Worm (Caenorhabditis elegans): ENCODE results near the gene dmsr-7.

The dmsr-7 gene

ce11 chrV:5405053-5405452 lies at the start of gene dmsr-7:
Gene dmsr-7, plus strand, starts transcription at chrV:5405353.
- TF ChIP-seq cog-1 (tag; optimal IDR thresholded peaks at IDR 0.05): no peak
- no peak for TF ChIP-seq ztf-29 (GFP tag; IDR thresholded peaks at IDR 0.05)

- TF ChIP-seq med-1 (GFP tag; optimal IDR thresholded peaks at IDR 0.05; ENCODE audit: insufficient read depth): no peak
- TF ChIP-seq T22C8.4 (GFP tag; IDR thresholded peaks at IDR 0.05): no peak
- TF ChIP-seq ztf-23 (GFP tag; IDR thresholded peaks at IDR 0.05): no peak
- TF ChIP-seq cog-1 (tag; optimal IDR thresholded peaks at IDR 0.05): no peak
- TF ChIP-seq flt-1 (GFP tag; IDR thresholded peaks at IDR 0.05): no peak
- no peak for TF ChIP-seq ztf-29 (GFP tag; IDR thresholded peaks at IDR 0.05)
- no peak for TF ChIP-seq tab-1 (GFP tag; IDR thresholded peaks at IDR 0.05)
- TF ChIP-seq klf-2 (GFP tag; conservative IDR thresholded peaks at IDR 0.05): no peak
- TF ChIP-seq ref-1 (GFP tag; conservative IDR thresholded peaks at IDR 0.05): no peak
These were observed 46.4 kb upstream of the dmsr-7 start, which contains the start of gene nhr-216 for ce11 chrV:5358772-5359171. Gene nhr-216, minus strand, starts transcription at chrV:5358872.

DNA sequence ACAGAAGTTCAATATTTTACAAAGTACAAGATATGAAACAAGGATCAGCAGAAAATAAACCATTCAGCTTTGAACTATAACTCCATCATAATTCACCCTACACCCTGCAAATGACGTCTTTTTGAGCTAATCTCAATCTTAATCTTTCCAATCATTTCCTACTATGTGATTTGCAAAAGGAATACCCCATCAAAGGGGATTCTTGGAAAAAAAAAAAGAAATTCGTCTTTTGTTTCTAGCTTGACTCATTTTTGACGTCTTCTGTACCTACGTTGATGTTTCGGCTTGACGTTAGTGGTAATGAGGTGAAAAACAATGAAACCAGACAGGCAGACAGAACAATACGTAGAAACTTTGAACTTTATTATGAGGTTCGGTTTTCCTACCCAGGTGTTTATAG lies 42.9 kb upstream of the dmsr-7 start:
- no peak for TF ChIP-seq ztf-29 (GFP tag; IDR thresholded peaks at IDR 0.05)
- TF ChIP-seq flt-1 (GFP tag; IDR thresholded peaks at IDR 0.05): no peak

ce11 chrV:5364863-5365262 lies 40.3 kb upstream of the dmsr-7 start, which contains the start of gene T09D3.8:
Gene T09D3.8, plus strand, starts transcription at chrV:5365163.
- TF ChIP-seq T22C8.4 (GFP tag; IDR thresholded peaks at IDR 0.05) (no peak), klf-2 (GFP tag; conservative IDR thresholded peaks at IDR 0.05) (no peak), ref-1 (GFP tag; conservative IDR thresholded peaks at IDR 0.05) (no peak), tab-1 (GFP tag; IDR thresholded peaks at IDR 0.05) (no peak), flt-1 (GFP tag; IDR thresholded peaks at IDR 0.05) (no peak), ztf-29 (GFP tag; IDR thresholded peaks at IDR 0.05) (no peak), med-1 (GFP tag; optimal IDR thresholded peaks at IDR 0.05; ENCODE audit: insufficient read depth) (no peak), cog-1 (tag; optimal IDR thresholded peaks at IDR 0.05) (no peak), ztf-23 (GFP tag; IDR thresholded peaks at IDR 0.05) (no peak)

ce11 chrV:5368792-5369191 lies 36.4 kb upstream of the dmsr-7 start, which contains the start of gene T09D3.9:
Gene T09D3.9, minus strand, starts transcription at chrV:5368892.
- TF ChIP-seq ztf-29 (GFP tag; IDR thresholded peaks at IDR 0.05) (no peak), klf-2 (GFP tag; conservative IDR thresholded peaks at IDR 0.05) (no peak), med-1 (GFP tag; optimal IDR thresholded peaks at IDR 0.05; ENCODE audit: insufficient read depth) (no peak), ref-1 (GFP tag; conservative IDR thresholded peaks at IDR 0.05) (no peak), T22C8.4 (GFP tag; IDR thresholded peaks at IDR 0.05) (no peak), tab-1 (GFP tag; IDR thresholded peaks at IDR 0.05) (no peak), flt-1 (GFP tag; IDR thresholded peaks at IDR 0.05) (no peak), cog-1 (tag; optimal IDR thresholded peaks at IDR 0.05) (no peak), ztf-23 (GFP tag; IDR thresholded peaks at IDR 0.05) (no peak)

DNA sequence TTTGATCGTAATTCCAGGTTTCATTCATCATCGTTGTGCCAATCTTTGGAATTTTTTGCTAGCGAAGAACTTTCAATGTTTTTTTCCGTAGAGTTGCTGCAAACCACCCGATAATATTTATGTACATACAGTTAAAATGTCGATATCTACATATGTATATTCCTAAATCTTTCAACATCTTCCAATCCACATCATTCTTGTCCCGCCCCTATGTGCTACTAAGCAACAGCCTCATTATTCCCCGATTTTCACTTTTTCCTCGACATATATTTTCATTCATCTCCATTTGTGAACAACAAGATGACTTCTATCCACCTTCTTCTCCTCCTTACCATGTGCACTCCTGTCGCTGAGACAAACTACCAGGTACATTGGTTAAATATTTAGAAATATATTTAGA lies 33.0 kb upstream of the dmsr-7 start, which contains the start of gene C35A11.3:
C35A11.3 (plus strand) TSS at position 301 of the 400 bp plus-strand sequence.
- TF ChIP-seq T22C8.4 (GFP tag; IDR thresholded peaks at IDR 0.05) (no peak), cog-1 (tag; optimal IDR thresholded peaks at IDR 0.05) (no peak), ztf-29 (GFP tag; IDR thresholded peaks at IDR 0.05) (no peak), klf-2 (GFP tag; conservative IDR thresholded peaks at IDR 0.05) (no peak), flt-1 (GFP tag; IDR thresholded peaks at IDR 0.05) (no peak), med-1 (GFP tag; optimal IDR thresholded peaks at IDR 0.05; ENCODE audit: insufficient read depth) (no peak), ztf-23 (GFP tag; IDR thresholded peaks at IDR 0.05) (no peak), ref-1 (GFP tag; conservative IDR thresholded peaks at IDR 0.05) (no peak), tab-1 (GFP tag; IDR thresholded peaks at IDR 0.05) (no peak)

DNA sequence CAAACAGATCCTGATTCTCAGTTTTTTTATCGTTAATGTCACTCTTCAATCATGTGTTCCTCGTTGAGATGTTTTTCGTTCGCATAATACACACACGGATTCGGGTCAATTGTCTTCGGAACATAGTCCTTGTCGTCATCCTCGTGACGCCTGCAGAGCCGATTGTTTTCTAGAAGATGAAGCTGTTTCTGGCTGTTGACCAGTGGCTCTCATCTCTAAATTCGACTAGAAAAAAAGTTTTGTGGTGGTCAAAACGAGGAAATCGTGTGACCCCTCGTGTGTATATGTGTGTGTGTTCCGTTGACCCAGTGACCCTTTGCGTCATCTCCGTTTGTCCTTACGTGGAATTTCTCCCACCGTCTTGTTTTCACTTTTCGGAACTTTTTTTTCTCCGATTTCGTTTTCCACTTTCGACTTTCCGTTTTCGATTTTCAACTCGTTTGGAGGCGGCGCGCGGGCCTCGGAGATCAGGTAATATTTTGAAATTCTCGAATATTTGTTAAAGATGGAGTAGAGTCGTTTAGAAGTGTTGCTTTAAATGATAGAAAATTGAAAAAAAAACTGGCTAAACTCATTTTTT lies 19.1 kb upstream of the dmsr-7 start, which contains the start of gene C35A11.2:
C35A11.2 (plus strand) TSS at position 386 of the 580 bp plus-strand sequence.
- no peak for TF ChIP-seq cog-1 (tag; optimal IDR thresholded peaks at IDR 0.05)
- no peak for TF ChIP-seq klf-2 (GFP tag; conservative IDR thresholded peaks at IDR 0.05)
- no peak for TF ChIP-seq tab-1 (GFP tag; IDR thresholded peaks at IDR 0.05)
- no peak for TF ChIP-seq flt-1 (GFP tag; IDR thresholded peaks at IDR 0.05)
- TF ChIP-seq med-1 (GFP tag; optimal IDR thresholded peaks at IDR 0.05; ENCODE audit: insufficient read depth): no peak
- TF ChIP-seq T22C8.4 (GFP tag; IDR thresholded peaks at IDR 0.05): no peak
- no peak for TF ChIP-seq ref-1 (GFP tag; conservative IDR thresholded peaks at IDR 0.05)
- no peak for TF ChIP-seq ztf-23 (GFP tag; IDR thresholded peaks at IDR 0.05)
- TF ChIP-seq ztf-29 (GFP tag; IDR thresholded peaks at IDR 0.05): no peak

ce11 chrV:5392993-5393628 lies 12.0 kb upstream of the dmsr-7 start, which contains the start of gene C35A11.4:
Gene C35A11.4, minus strand, starts transcription at chrV:5393148.
- TF ChIP-seq ztf-23 (GFP tag; IDR thresholded peaks at IDR 0.05) (no peak), ref-1 (GFP tag; conservative IDR thresholded peaks at IDR 0.05) (no peak), cog-1 (tag; optimal IDR thresholded peaks at IDR 0.05) (no peak), tab-1 (GFP tag; IDR thresholded peaks at IDR 0.05) (no peak), ztf-29 (GFP tag; IDR thresholded peaks at IDR 0.05) (no peak), flt-1 (GFP tag; IDR thresholded peaks at IDR 0.05) (no peak), med-1 (GFP tag; optimal IDR thresholded peaks at IDR 0.05; ENCODE audit: insufficient read depth) (no peak), klf-2 (GFP tag; conservative IDR thresholded peaks at IDR 0.05) (no peak), T22C8.4 (GFP tag; IDR thresholded peaks at IDR 0.05) (no peak)

DNA sequence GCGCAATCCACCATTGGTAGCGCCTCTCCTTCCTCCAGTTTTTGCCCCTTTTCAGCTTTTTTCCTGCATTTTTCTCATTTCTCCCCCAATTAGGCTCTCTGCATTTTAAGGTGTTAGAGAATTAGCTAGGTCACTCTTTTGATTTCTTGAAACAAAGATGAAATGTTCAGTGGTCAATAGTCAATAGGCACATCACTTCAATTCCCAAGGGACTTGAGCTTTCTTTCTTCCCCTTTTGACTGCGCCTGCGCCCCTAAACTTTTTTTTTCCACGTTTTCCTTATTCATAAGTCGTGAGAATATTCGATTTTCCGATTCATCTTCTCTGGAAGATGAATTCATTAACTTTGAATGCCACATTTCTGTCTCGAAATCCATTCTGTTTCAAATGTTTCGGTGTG lies 1.2 kb upstream of the dmsr-7 start:
- TF ChIP-seq ref-1 (GFP tag; conservative IDR thresholded peaks at IDR 0.05) (no peak), cog-1 (tag; optimal IDR thresholded peaks at IDR 0.05) (no peak), klf-2 (GFP tag; conservative IDR thresholded peaks at IDR 0.05) (no peak), ztf-23 (GFP tag; IDR thresholded peaks at IDR 0.05) (no peak), T22C8.4 (GFP tag; IDR thresholded peaks at IDR 0.05) (no peak), ztf-29 (GFP tag; IDR thresholded peaks at IDR 0.05) (no peak), med-1 (GFP tag; optimal IDR thresholded peaks at IDR 0.05; ENCODE audit: insufficient read depth) (no peak), tab-1 (GFP tag; IDR thresholded peaks at IDR 0.05) (no peak), flt-1 (GFP tag; IDR thresholded peaks at IDR 0.05) (no peak)
